Worm (Caenorhabditis elegans): ENCODE data around the gene ubq-1.

ce11 chrIII:5915926-5916325 is 24.1 kb upstream of the ubq-1 start:
- TF ChIP-seq hlh-1 (tag; optimal IDR thresholded peaks at IDR 0.05) (no peak), blmp-1 (tag; optimal IDR thresholded peaks at IDR 0.05) (no peak), nhr-28 (tag; optimal IDR thresholded peaks at IDR 0.05) (no peak), nhr-76 (tag; optimal IDR thresholded peaks at IDR 0.05) (no peak), nhr-12 (tag; optimal IDR thresholded peaks at IDR 0.05) (no peak), ceh-83 (GFP tag; optimal IDR thresholded peaks at IDR 0.05) (no peak), nhr-237 (tag; optimal IDR thresholded peaks at IDR 0.05) (no peak), elt-1 (tag; optimal IDR thresholded peaks at IDR 0.05; ENCODE audit: borderline replicate concordance, insufficient read depth) (no peak), unc-62 (GFP tag; optimal IDR thresholded peaks at IDR 0.05) (no peak), ces-1 (GFP tag; optimal IDR thresholded peaks at IDR 0.05) (no peak), pha-4 (tag; optimal IDR thresholded peaks at IDR 0.05) (no peak), bed-3 (GFP tag; optimal IDR thresholded peaks at IDR 0.05) (no peak), mep-1 (tag; optimal IDR thresholded peaks at IDR 0.05) (no peak), nhr-2 (tag; optimal IDR thresholded peaks at IDR 0.05) (no peak)
